Fruit fly (Drosophila melanogaster): Measurements from ENCODE around the gene CG10375.

Gene CG10375

dm6 chr3R:23723381-23724034 lies 44.0 kb upstream of the CG10375 start (continued):
- TF ChIP-seq CG6272 (GFP tag; IDR thresholded peaks at IDR 0.05) (no peak), hth (optimal IDR thresholded peaks at IDR 0.05) (no peak), CG2116 (GFP tag; optimal IDR thresholded peaks at IDR 0.05) (no peak), Blimp-1 (GFP tag; optimal IDR thresholded peaks at IDR 0.05) (peak; percentile 75), Jarid2 (GFP tag; optimal IDR thresholded peaks at IDR 0.05) (peak; percentile 38), ci (GFP tag; IDR thresholded peaks at IDR 0.05) (peak; percentile 81), Sry-δ (GFP tag; optimal IDR thresholded peaks at IDR 0.05) (no peak), CG14667 (GFP tag; IDR thresholded peaks at IDR 0.05) (no peak), CG30431 (GFP tag; optimal IDR thresholded peaks at IDR 0.05) (no peak), NFAT (GFP tag; IDR thresholded peaks at IDR 0.05) (no peak), CG13123 (GFP tag; optimal IDR thresholded peaks at IDR 0.05) (peak; percentile 48), CG6683 (GFP tag; optimal IDR thresholded peaks at IDR 0.05) (peak; percentile 78), Asciz (GFP tag; optimal IDR thresholded peaks at IDR 0.05) (peak; percentile 96), inv (GFP tag; IDR thresholded peaks at IDR 0.05; ENCODE audit: partially characterized antibody) (no peak), fd96Cb (tag; optimal IDR thresholded peaks at IDR 0.05) (peak; percentile 3), bcd (GFP tag; optimal IDR thresholded peaks at IDR 0.05) (peak; percentile 61), CG17359 (tag; optimal IDR thresholded peaks at IDR 0.05) (peak; percentile 84), Drgx (GFP tag; IDR thresholded peaks at IDR 0.05) (peak; percentile 56; the same call in 1 of the 2 replicates), CG2712 (tag; optimal IDR thresholded peaks at IDR 0.05) (peak; percentile 48), kah (GFP tag; optimal IDR thresholded peaks at IDR 0.05) (peak; percentile 31), ken (GFP tag; IDR thresholded peaks at IDR 0.05) (0 out of 3 replicates have a peak, but pooled peaks have one; percentile 12), dm (GFP tag; optimal IDR thresholded peaks at IDR 0.05) (no peak), exex (tag; optimal IDR thresholded peaks at IDR 0.05) (peak; percentile 51), CG10321 (GFP tag; IDR thresholded peaks at IDR 0.05) (peak; percentile 51), Nf-YB (GFP tag; optimal IDR thresholded peaks at IDR 0.05) (no peak), CG2129 (GFP tag; IDR thresholded peaks at IDR 0.05; ENCODE audit: partially characterized antibody) (no peak), crc (GFP tag; optimal IDR thresholded peaks at IDR 0.05) (no peak), CG14014 (GFP tag; IDR thresholded peaks at IDR 0.05) (peak; percentile 40; the same call in 1 of the 2 replicates), chn (GFP tag; optimal IDR thresholded peaks at IDR 0.05) (no peak), otp (GFP tag; IDR thresholded peaks at IDR 0.05) (peak; percentile 75; the same call in 2 of the 3 replicates), prd (optimal IDR thresholded peaks at IDR 0.05) (no peak), prd (GFP tag; IDR thresholded peaks at IDR 0.05) (peak; percentile 41; the same call in 1 of the 3 replicates), mirr (GFP tag; optimal IDR thresholded peaks at IDR 0.05) (peak; percentile 74), CG3838 (GFP tag; optimal IDR thresholded peaks at IDR 0.05) (no peak), CrebB (tag; optimal IDR thresholded peaks at IDR 0.05) (peak; percentile 48), Dll (GFP tag; IDR thresholded peaks at IDR 0.05; ENCODE audit: partially characterized antibody) (no peak), CoRest (tag; optimal IDR thresholded peaks at IDR 0.05) (no peak), CG17186 (GFP tag; optimal IDR thresholded peaks at IDR 0.05) (no peak), Bgb (GFP tag; IDR thresholded peaks at IDR 0.05; ENCODE audit: partially characterized antibody) (peak; percentile 49; the same call in 1 of the 2 replicates), NfI (GFP tag; optimal IDR thresholded peaks at IDR 0.05) (no peak), chinmo (GFP tag; IDR thresholded peaks at IDR 0.05; ENCODE audit: partially characterized antibody) (peak; percentile 76; the same call in 1 of the 4 replicates), pzg (GFP tag; optimal IDR thresholded peaks at IDR 0.05) (no peak), oc (tag; optimal IDR thresholded peaks at IDR 0.05) (no peak), Atf3 (GFP tag; optimal IDR thresholded peaks at IDR 0.05) (no peak), HHEX (GFP tag; optimal IDR thresholded peaks at IDR 0.05) (peak; percentile 84), esg (GFP tag; conservative IDR thresholded peaks at IDR 0.05) (no peak), Side (GFP tag; optimal IDR thresholded peaks at IDR 0.05) (peak; percentile 49), amos (GFP tag; IDR thresholded peaks at IDR 0.05; ENCODE audit: partially characterized antibody) (no peak; the same call in 1 of the 2 replicates), CG1529 (GFP tag; optimal IDR thresholded peaks at IDR 0.05) (peak; percentile 39)

Data from whole organism, embryonic.